Worm (Caenorhabditis elegans) whole organism, L4/young adult: Measurements from ENCODE around the gene ZK1128.1.

ENCODE experiments used
- W03F9.2 ChIP-seq: fragments of 150-350 bp; optimal IDR thresholded peaks from 2 replicates; lab custom pipeline; 2014; ENCODE audit warnings: missing biosample characterization, missing genetic modification characterization
- him-1 ChIP-seq: sonication (generic microtip); optimal IDR thresholded peaks from 2 replicates; lab custom pipeline; 2016; ENCODE audit warnings: missing genotype, missing genetic modification reagents, missing genetic modification characterization, missing compliant biosample characterization

ce11 chrIII:10078151-10078550 is 36.4 kb downstream of the ZK1128.1 start, which contains the start of gene T16G12.9:
- TF ChIP-seq W03F9.2 (tag; lab: Kevin White, UChicago) (no peak), him-1 (tag; lab: Kevin White, UChicago) (no peak)
